Worm (Caenorhabditis elegans): ENCODE measurements around the gene sca-1.

- TF ChIP-seq ama-1 (optimal IDR thresholded peaks at IDR 0.05) (no peak), F13C5.2 (tag; optimal IDR thresholded peaks at IDR 0.05) (no peak), ceh-13 (GFP tag; optimal IDR thresholded peaks at IDR 0.05) (no peak), tbx-37 (GFP tag; conservative IDR thresholded peaks at IDR 0.05) (no peak), aly-1 (tag; optimal IDR thresholded peaks at IDR 0.05) (no peak), flt-1 (GFP tag; IDR thresholded peaks at IDR 0.05) (no peak)
These were observed 9.8 kb downstream of the sca-1 start for ce11 chrIII:10806821-10807220.
